Fruit fly (Drosophila melanogaster) whole organism: ENCODE data around the gene PMP34.

ENCODE experiments used
- CG8478 ChIP-seq: fragments of >200 bp; optimal IDR thresholded peaks from 2 replicates; lab custom pipeline; 2018; ENCODE audit warnings: inconsistent platforms
- Dll ChIP-seq: fragments of >200 bp; optimal IDR thresholded peaks from 2 replicates; lab custom pipeline; 2017
- EcR ChIP-seq, 2 experiments: fragments of >200 bp; optimal IDR thresholded peaks; 2 replicates each; lab custom pipeline; 2017; ENCODE audit warnings: missing biosample characterization in 2 of 2, missing genetic modification characterization in 2 of 2, missing genetic modification reagents in 2 of 2
- psq ChIP-seq: fragments of >200 bp; optimal IDR thresholded peaks from 2 replicates; lab custom pipeline; 2017
- usp ChIP-seq: fragments of >200 bp; optimal IDR thresholded peaks from 2 replicates; lab custom pipeline; 2017; ENCODE audit warnings: missing biosample characterization, missing genetic modification characterization, mixed read lengths

DNA sequence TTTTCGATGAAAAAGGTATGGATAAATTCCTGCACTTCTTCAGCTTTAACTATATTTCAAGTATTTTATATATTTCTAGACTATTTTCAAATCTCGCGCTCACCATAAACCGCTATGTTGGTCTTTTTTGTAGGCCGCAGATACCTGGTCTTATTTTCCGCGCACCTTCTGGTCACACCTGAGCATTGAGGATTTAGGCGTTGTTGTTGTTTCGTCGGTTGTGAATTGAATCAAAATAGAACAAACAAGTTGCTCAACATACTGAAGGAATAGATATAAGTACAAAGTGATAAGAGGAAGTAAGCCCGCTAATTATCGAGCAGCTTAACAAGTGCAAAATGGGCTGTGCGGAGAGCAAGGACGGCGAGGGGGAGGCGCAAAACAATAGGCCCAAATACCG lies 40.8 kb upstream of the PMP34 start, which contains the start of gene Ctl1:
- no peak for TF ChIP-seq usp
- TF ChIP-seq CG8478 (lab: Kevin White, UChicago) = no peak
- no peak for TF ChIP-seq Dll (lab: Kevin White, UChicago)
- no peak for TF ChIP-seq EcR (GFP tag; optimal IDR thresholded peaks at IDR 0.05; lab: Kevin White, UChicago)
- no peak for TF ChIP-seq psq (lab: Kevin White, UChicago)
